Fruit fly (Drosophila melanogaster) Kc167 (cell line): ENCODE data around the gene wdn.

Experiments used
- Myc ChIP-seq: fragments of >200 bp; optimal IDR thresholded peaks from 2 replicates; lab custom pipeline; 2017; ENCODE audit warnings: missing external identifiers
- h ChIP-seq: fragments of >200 bp; optimal IDR thresholded peaks from 3 replicates; lab custom pipeline; 2018; ENCODE audit warnings: missing external identifiers
- insv ChIP-seq: fragments of >200 bp; optimal IDR thresholded peaks from 3 replicates; lab custom pipeline; 2018; ENCODE audit warnings: missing external identifiers
- psq ChIP-seq: fragments of >200 bp; optimal IDR thresholded peaks from 2 replicates; lab custom pipeline; 2017; ENCODE audit warnings: missing external identifiers

- no peak for TF ChIP-seq Myc (lab: Kevin White, UChicago)
- TF ChIP-seq psq (lab: Kevin White, UChicago), result no peak
- TF ChIP-seq insv (lab: Kevin White, UChicago), result no peak
- no peak for TF ChIP-seq h (lab: Kevin White, UChicago)
These were observed 46.3 kb upstream of the wdn start for dm6 chr3R:28857287-28858024.
